Worm (Caenorhabditis elegans): ENCODE results near the gene B0564.2.

The B0564.2 gene

ce11 chrIV:13098652-13099051, 8.8 kb upstream of the B0564.2 start, which contains the start of the genes dli-1, tin-9.2 and exos-4.1 (continued):
- no peak for TF ChIP-seq ZK185.1 (tag; optimal IDR thresholded peaks at IDR 0.05; ENCODE audit: poor library complexity, severe bottlenecking)
- TF ChIP-seq egl-44 (GFP tag; IDR thresholded peaks at IDR 0.05): no peak
- TF ChIP-seq ztf-28 (GFP tag; IDR thresholded peaks at IDR 0.05): no peak
- TF ChIP-seq lag-1 (GFP tag; IDR thresholded peaks at IDR 0.05): no peak
- no peak for TF ChIP-seq mel-28 (tag; optimal IDR thresholded peaks at IDR 0.05; ENCODE audit: borderline replicate concordance)
- no peak for TF ChIP-seq Y53G8AR.9 (GFP tag; conservative IDR thresholded peaks at IDR 0.05)
- TF ChIP-seq T07F8.4 (tag; optimal IDR thresholded peaks at IDR 0.05): no peak
- no peak for TF ChIP-seq repo-1 (tag; optimal IDR thresholded peaks at IDR 0.05)
- TF ChIP-seq C06A6.2 (GFP tag; conservative IDR thresholded peaks at IDR 0.05): no peak
- no peak for TF ChIP-seq ztf-18 (tag; optimal IDR thresholded peaks at IDR 0.05)
- no peak for TF ChIP-seq hlh-26 (GFP tag; conservative IDR thresholded peaks at IDR 0.05)
- no peak for TF ChIP-seq rpc-1 (optimal IDR thresholded peaks at IDR 0.05)
- TF ChIP-seq rpc-1 (tag; optimal IDR thresholded peaks at IDR 0.05): no peak
- TF ChIP-seq hsf-1 (GFP tag; IDR thresholded peaks at IDR 0.05): no peak
- no peak for TF ChIP-seq tbx-9 (tag; optimal IDR thresholded peaks at IDR 0.05; ENCODE audit: borderline replicate concordance)
- TF ChIP-seq nhr-90 (tag; optimal IDR thresholded peaks at IDR 0.05): no peak
- TF ChIP-seq B0035.1 (tag; optimal IDR thresholded peaks at IDR 0.05): no peak
- TF ChIP-seq efl-1 (GFP tag; optimal IDR thresholded peaks at IDR 0.05): peak; percentile 39
- no peak for TF ChIP-seq rec-8 (tag; optimal IDR thresholded peaks at IDR 0.05)
- TF ChIP-seq ztf-3 (GFP tag; optimal IDR thresholded peaks at IDR 0.05): no peak
- TF ChIP-seq Y79H2A.3 (GFP tag; conservative IDR thresholded peaks at IDR 0.05): no peak
- TF ChIP-seq madf-8 (GFP tag; conservative IDR thresholded peaks at IDR 0.05): 0 out of 2 replicates have a peak, but pooled peaks have one; percentile 4
- TF ChIP-seq zfh-2 (GFP tag; conservative IDR thresholded peaks at IDR 0.05): no peak
- TF ChIP-seq bed-2 (GFP tag; IDR thresholded peaks at IDR 0.05): no peak
- TF ChIP-seq mxl-1 (tag; optimal IDR thresholded peaks at IDR 0.05): no peak
- TF ChIP-seq fkh-3 (tag; optimal IDR thresholded peaks at IDR 0.05): no peak
- TF ChIP-seq ets-4 (GFP tag; optimal IDR thresholded peaks at IDR 0.05): no peak
- no peak for TF ChIP-seq cebp-2 (GFP tag; IDR thresholded peaks at IDR 0.05)
- TF ChIP-seq lsl-1 (GFP tag; optimal IDR thresholded peaks at IDR 0.05): peak; percentile 61

DNA sequence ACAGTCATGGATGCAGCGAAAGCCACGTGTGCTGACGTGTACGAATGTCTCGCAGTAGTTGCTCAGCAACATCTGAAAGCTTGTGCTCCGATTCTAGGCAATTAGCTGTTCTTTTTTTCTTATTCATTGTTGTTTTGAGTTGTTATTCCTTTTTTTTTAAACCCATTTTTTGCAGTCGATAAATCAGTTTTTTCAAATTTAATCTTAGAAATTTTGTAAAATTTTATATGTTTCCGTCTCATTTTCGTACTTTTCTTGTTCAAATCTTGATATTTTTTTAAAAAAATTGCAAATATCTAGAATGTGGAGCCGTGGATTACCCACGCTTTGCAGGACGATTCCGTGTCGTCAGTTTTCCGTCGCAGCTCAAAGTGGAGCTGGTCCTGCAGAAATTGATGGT, 7.0 kb upstream of the B0564.2 start, which contains the start of gene fask-1:
fask-1 (plus strand) TSS at position 301 of the 400 bp plus-strand sequence.
- no peak for TF ChIP-seq egrh-3 (GFP tag; IDR thresholded peaks at IDR 0.05)
- no peak for TF ChIP-seq snpc-1.1 (tag; optimal IDR thresholded peaks at IDR 0.05; ENCODE audit: insufficient read depth)
- no peak for TF ChIP-seq nfyb-1 (GFP tag; IDR thresholded peaks at IDR 0.05)
- TF ChIP-seq F57C9.4 (tag; optimal IDR thresholded peaks at IDR 0.05): no peak
- no peak for TF ChIP-seq ztf-26 (tag; optimal IDR thresholded peaks at IDR 0.05)
- TF ChIP-seq madf-10 (tag; optimal IDR thresholded peaks at IDR 0.05): no peak
- no peak for TF ChIP-seq rcor-1 (GFP tag; IDR thresholded peaks at IDR 0.05)
- no peak for TF ChIP-seq nfya-2 (GFP tag; IDR thresholded peaks at IDR 0.05)
- TF ChIP-seq bed-2 (GFP tag; IDR thresholded peaks at IDR 0.05): no peak
- no peak for TF ChIP-seq aptf-3 (GFP tag; IDR thresholded peaks at IDR 0.05)
- no peak for TF ChIP-seq B0261.1 (tag; optimal IDR thresholded peaks at IDR 0.05)
- no peak for TF ChIP-seq mes-4 (tag; optimal IDR thresholded peaks at IDR 0.05)
- no peak for TF ChIP-seq dpl-1 (GFP tag; optimal IDR thresholded peaks at IDR 0.05)
- no peak for TF ChIP-seq ceh-58 (GFP tag; IDR thresholded peaks at IDR 0.05)
- no peak for TF ChIP-seq aptf-2 (GFP tag; conservative IDR thresholded peaks at IDR 0.05)
- no peak for TF ChIP-seq F33H1.4 (GFP tag; IDR thresholded peaks at IDR 0.05)
- no peak for TF ChIP-seq madf-6 (GFP tag; IDR thresholded peaks at IDR 0.05)
- TF ChIP-seq lag-1 (GFP tag; IDR thresholded peaks at IDR 0.05): no peak
- TF ChIP-seq ccch-3 (GFP tag; optimal IDR thresholded peaks at IDR 0.05): no peak
- no peak for TF ChIP-seq ZK185.1 (tag; optimal IDR thresholded peaks at IDR 0.05; ENCODE audit: poor library complexity, severe bottlenecking)

All from whole organism, young adult.